Worm (Caenorhabditis elegans) whole organism, young adult: ENCODE measurements around the gene ZK666.1.

Source experiments
- bed-2 ChIP-seq: fragments of 200-800 bp; sonication (Bioruptor generic); IDR thresholded peaks from 2 replicates; pipeline ENCODE4 v1.3.6; 2022; ENCODE audit warnings: missing genetic modification reagents, missing genetic modification characterization, missing compliant biosample characterization
- nfya-1 ChIP-seq: sonication (generic microtip); optimal IDR thresholded peaks from 2 replicates; lab custom pipeline; 2017; ENCODE audit warnings: antibody characterized with exemption, missing compliant biosample characterization, missing genetic modification characterization, borderline replicate concordance; ENCODE audit not compliant: insufficient read depth
- unc-62 ChIP-seq: fragments of 150-350 bp; optimal IDR thresholded peaks from 2 replicates; lab custom pipeline; 2014; ENCODE audit warnings: missing biosample characterization, missing genetic modification reagents, missing genetic modification characterization

ce11 chrII:10439976-10440375, 31.2 kb downstream of the ZK666.1 start, which contains the start of gene E04D5.4:
- TF ChIP-seq nfya-1 (tag; lab: Kevin White, UChicago) (no peak), unc-62 (GFP tag; lab: Kevin White, UChicago) (no peak), bed-2 (GFP tag; lab: Robert Waterston, UW) (no peak)
